Fruit fly (Drosophila melanogaster): ENCODE data around the gene CG34452.

- no peak for TF ChIP-seq CG12769 (tag; optimal IDR thresholded peaks at IDR 0.05)
- no peak for TF ChIP-seq grn (GFP tag; optimal IDR thresholded peaks at IDR 0.05)
- no peak for TF ChIP-seq CG6654 (GFP tag; optimal IDR thresholded peaks at IDR 0.05)
- TF ChIP-seq CG2875 (GFP tag; optimal IDR thresholded peaks at IDR 0.05) = no peak
- TF ChIP-seq CG10979 (tag; optimal IDR thresholded peaks at IDR 0.05) = no peak
- no peak for TF ChIP-seq trem (tag; optimal IDR thresholded peaks at IDR 0.05)
These were observed 31.8 kb downstream of the CG34452 start, which contains the start of gene Eig71Ee for dm6 chr3L:15655910-15656309.
